Fruit fly (Drosophila melanogaster): ENCODE results near the gene Hmt4-20.
A peak's percentile ranks its signal among the peaks of the same experiment; 100 is the strongest.
"Not testable (repeated sequence)": the region's sequence is repeated elsewhere in the genome, so short reads cannot be mapped to it uniquely, and the experiment has no call there.

The Hmt4-20 gene

dm6 chrX:647056-647627 lies 8.7 kb downstream of the Hmt4-20 start, which contains the start of gene Roc1a:
Gene Roc1a, plus strand, starts transcription at chrX:647304.
- no peak for TF ChIP-seq CG8478 (optimal IDR thresholded peaks at IDR 0.05)
- no peak for TF ChIP-seq CTCF (optimal IDR thresholded peaks at IDR 0.05)

dm6 chrX:646395-647009 lies 9.3 kb downstream of the Hmt4-20 start:
- TF ChIP-seq CTCF (optimal IDR thresholded peaks at IDR 0.05): no peak
- no peak for TF ChIP-seq CG8478 (optimal IDR thresholded peaks at IDR 0.05)

- not testable (repeated sequence) for TF ChIP-seq CG8478, CTCF (optimal IDR thresholded peaks at IDR 0.05)
Observed at dm6 chrX:644461-644860, 11.4 kb downstream of the Hmt4-20 start, which contains the start of gene CG13367. Gene CG13367, plus strand, starts transcription at chrX:644761.

- TF ChIP-seq CTCF (optimal IDR thresholded peaks at IDR 0.05) (peak in 1 of 2 experiments; percentile 9), CG8478 (optimal IDR thresholded peaks at IDR 0.05) (no peak)
Observed at dm6 chrX:636606-637530, 19.0 kb downstream of the Hmt4-20 start.

- TF ChIP-seq CTCF (optimal IDR thresholded peaks at IDR 0.05): no peak
- TF ChIP-seq CG8478 (optimal IDR thresholded peaks at IDR 0.05): no peak
Observed at dm6 chrX:635495-636142, 20.2 kb downstream of the Hmt4-20 start, which contains the start of gene Dredd. Gene Dredd, minus strand, starts transcription at chrX:635545.

- TF ChIP-seq CG8478 (optimal IDR thresholded peaks at IDR 0.05) (no peak), CTCF (optimal IDR thresholded peaks at IDR 0.05) (peak; percentile 22 to 26)
Observed at dm6 chrX:629239-629821, 26.5 kb downstream of the Hmt4-20 start, which contains the start of the genes RpL36 and Mybbp1A. Gene RpL36, minus strand, starts transcription at chrX:629483. Gene Mybbp1A, plus strand, starts transcription at chrX:629773.

- TF ChIP-seq CTCF (optimal IDR thresholded peaks at IDR 0.05) (no peak), CG8478 (optimal IDR thresholded peaks at IDR 0.05) (no peak)
Observed at dm6 chrX:625157-625627, 30.6 kb downstream of the Hmt4-20 start, which contains the start of the genes CG13364 and Hinfp. Gene CG13364, minus strand, starts transcription at chrX:625203. Gene Hinfp, plus strand, starts transcription at chrX:625542.

dm6 chrX:623357-623756 lies 32.5 kb downstream of the Hmt4-20 start, which contains the start of gene CG13369:
Gene CG13369, plus strand, starts transcription at chrX:623468.
- TF ChIP-seq CTCF (optimal IDR thresholded peaks at IDR 0.05) (no peak), CG8478 (optimal IDR thresholded peaks at IDR 0.05) (no peak)

- TF ChIP-seq CG8478 (optimal IDR thresholded peaks at IDR 0.05) (no peak), CTCF (optimal IDR thresholded peaks at IDR 0.05) (peak in 1 of 2 experiments; percentile 43)
Observed at dm6 chrX:621132-621555, 34.7 kb downstream of the Hmt4-20 start, which contains the start of the genes CG13365 and Vsp37A. Gene CG13365, minus strand, starts transcription at chrX:621215. Gene Vsp37A, plus strand, starts transcription at chrX:621530.

dm6 chrX:620102-620430 lies 35.8 kb downstream of the Hmt4-20 start, which contains the start of gene spdi:
Gene spdi, minus strand, starts transcription at chrX:620195.
- TF ChIP-seq CTCF (optimal IDR thresholded peaks at IDR 0.05) (no peak), CG8478 (optimal IDR thresholded peaks at IDR 0.05) (no peak)

- no peak for TF ChIP-seq CG8478 (optimal IDR thresholded peaks at IDR 0.05)
- no peak for TF ChIP-seq CTCF (optimal IDR thresholded peaks at IDR 0.05)
Observed at dm6 chrX:619220-620101, 36.4 kb downstream of the Hmt4-20 start.

- TF ChIP-seq CG8478 (optimal IDR thresholded peaks at IDR 0.05): no peak
- no peak for TF ChIP-seq CTCF (optimal IDR thresholded peaks at IDR 0.05)
Observed at dm6 chrX:618583-618982, 37.2 kb downstream of the Hmt4-20 start.

- peak in 1 of 2 experiments; percentile 30 for TF ChIP-seq CTCF (optimal IDR thresholded peaks at IDR 0.05)
- TF ChIP-seq CG8478 (optimal IDR thresholded peaks at IDR 0.05): no peak
Observed at dm6 chrX:617477-617795, 38.4 kb downstream of the Hmt4-20 start.
